Fruit fly (Drosophila melanogaster) whole organism, embryonic: ENCODE results near the gene Arc42.

Experiments used
- Awh ChIP-seq: fragments of 200-800 bp; sonication (Bioruptor generic); IDR thresholded peaks from 2 replicates; pipeline ENCODE4, ENCODE4 v1.3.6; 2022; ENCODE audit warnings: missing biosample characterization, missing genetic modification characterization
- CG11093 ChIP-seq: fragments of 200-800 bp; sonication (Bioruptor generic); IDR thresholded peaks from 3 replicates; pipeline ENCODE4 v1.3.6; 2022; ENCODE audit warnings: missing biosample characterization, missing genetic modification characterization
- CG13624 ChIP-seq: fragments of 200-800 bp; sonication (Bioruptor generic); optimal IDR thresholded peaks from 2 replicates; lab custom pipeline; 2016; ENCODE audit warnings: missing biosample characterization, missing genetic modification characterization
- CG14441 ChIP-seq: fragments of 200-800 bp; sonication (Bioruptor generic); IDR thresholded peaks from 2 replicates; pipeline ENCODE4 v1.3.6; 2022; ENCODE audit warnings: missing biosample characterization, missing genetic modification characterization
- CG14860 ChIP-seq: fragments of 200-800 bp; sonication (Bioruptor generic); IDR thresholded peaks from 3 replicates; pipeline ENCODE4 v1.3.6; 2022; ENCODE audit warnings: missing biosample characterization, missing genetic modification characterization; ENCODE audit not compliant: partially characterized antibody
- CG15011 ChIP-seq: fragments of 200-800 bp; sonication (Bioruptor generic); optimal IDR thresholded peaks from 3 replicates; lab custom pipeline; 2018; ENCODE audit warnings: missing biosample characterization, mild to moderate bottlenecking, missing genetic modification characterization
- CG1529 ChIP-seq: fragments of 200-800 bp; sonication (Bioruptor generic); optimal IDR thresholded peaks from 3 replicates; lab custom pipeline; 2018; ENCODE audit warnings: missing biosample characterization, missing genetic modification characterization
- CG1602 ChIP-seq: fragments of 200-800 bp; sonication (Bioruptor generic); optimal IDR thresholded peaks from 3 replicates; lab custom pipeline; 2016; ENCODE audit warnings: missing biosample characterization, missing genetic modification characterization
- CG16863 ChIP-seq: fragments of 200-800 bp; sonication (Bioruptor generic); optimal IDR thresholded peaks from 3 replicates; lab custom pipeline; 2016; ENCODE audit warnings: missing biosample characterization, missing genetic modification characterization
- CG1832 ChIP-seq: fragments of 200-800 bp; sonication (Bioruptor generic); optimal IDR thresholded peaks from 2 replicates; lab custom pipeline; 2017; ENCODE audit warnings: missing biosample characterization, mild to moderate bottlenecking, missing genetic modification characterization, inconsistent platforms
- CG18764 ChIP-seq: fragments of 200-800 bp; sonication (Bioruptor generic); optimal IDR thresholded peaks from 3 replicates; lab custom pipeline; 2016; ENCODE audit warnings: missing biosample characterization, missing genetic modification characterization
- CG31224 ChIP-seq: fragments of 200-800 bp; sonication (Bioruptor generic); IDR thresholded peaks from 2 replicates; pipeline ENCODE4 v1.3.6; 2022; ENCODE audit warnings: missing biosample characterization, missing genetic modification characterization
- CG3407 ChIP-seq: fragments of 200-800 bp; sonication (Bioruptor generic); optimal IDR thresholded peaks from 2 replicates; lab custom pipeline; 2018; ENCODE audit warnings: missing biosample characterization, mild to moderate bottlenecking, missing genetic modification characterization
- CG34376 ChIP-seq: fragments of 200-800 bp; sonication (Bioruptor generic); optimal IDR thresholded peaks from 2 replicates; lab custom pipeline; 2018; ENCODE audit warnings: missing biosample characterization, mild to moderate bottlenecking, missing genetic modification characterization
- CG4282 ChIP-seq: fragments of 200-800 bp; sonication (Bioruptor generic); optimal IDR thresholded peaks from 2 replicates; lab custom pipeline; 2016; ENCODE audit warnings: missing biosample characterization, missing genetic modification characterization
- CG4707 ChIP-seq: fragments of 200-800 bp; sonication (Bioruptor generic); optimal IDR thresholded peaks from 2 replicates; lab custom pipeline; 2018; ENCODE audit warnings: missing biosample characterization, mild to moderate bottlenecking, missing genetic modification characterization, moderate library complexity
- CG4854 ChIP-seq: fragments of 200-800 bp; sonication (Bioruptor generic); optimal IDR thresholded peaks from 2 replicates; lab custom pipeline; 2016; ENCODE audit warnings: missing biosample characterization, missing genetic modification characterization, inconsistent platforms
- CG6683 ChIP-seq: fragments of 200-800 bp; sonication (Bioruptor generic); optimal IDR thresholded peaks from 2 replicates; lab custom pipeline; 2017; ENCODE audit warnings: missing biosample characterization, mild to moderate bottlenecking, missing genetic modification characterization, missing genetic modification reagents
- CG6813 ChIP-seq: fragments of 200-800 bp; sonication (Bioruptor generic); optimal IDR thresholded peaks from 2 replicates; lab custom pipeline; 2017; ENCODE audit warnings: missing biosample characterization, missing genetic modification characterization, mild to moderate bottlenecking, moderate library complexity, missing genetic modification reagents
- CG7745 ChIP-seq: fragments of 200-800 bp; sonication (Bioruptor generic); optimal IDR thresholded peaks from 2 replicates; lab custom pipeline; 2018; ENCODE audit warnings: missing biosample characterization, mild to moderate bottlenecking, missing genetic modification characterization, moderate library complexity
- CG9215 ChIP-seq: fragments of 200-800 bp; sonication (Bioruptor generic); IDR thresholded peaks from 2 replicates; pipeline ENCODE4 v1.3.6; 2022; ENCODE audit warnings: missing biosample characterization, missing genetic modification characterization
- CG9817 ChIP-seq: fragments of 200-800 bp; sonication (Bioruptor generic); optimal IDR thresholded peaks from 2 replicates; lab custom pipeline; 2018; ENCODE audit warnings: missing biosample characterization, mild to moderate bottlenecking, missing genetic modification characterization, moderate library complexity
- CkIIα-i1 ChIP-seq: fragments of 200-800 bp; sonication (Bioruptor generic); IDR thresholded peaks from 2 replicates; pipeline ENCODE4 v1.3.6; 2022; ENCODE audit warnings: missing biosample characterization, missing genetic modification characterization
- Dfd ChIP-seq, 2 experiments: fragments of >200 bp; optimal IDR thresholded peaks; 2 replicates each; lab custom pipeline; 2017; ENCODE audit warnings: missing biosample characterization in 2 of 2, missing genetic modification characterization in 2 of 2
- Ets65A ChIP-seq: fragments of 200-800 bp; sonication (Bioruptor generic); peaks from one replicate; lab custom pipeline; 2016; ENCODE audit warnings: missing biosample characterization, missing genetic modification characterization
- HHEX ChIP-seq: fragments of 200-800 bp; sonication (Bioruptor generic); optimal IDR thresholded peaks from 3 replicates; lab custom pipeline; 2017; ENCODE audit warnings: missing biosample characterization, mild to moderate bottlenecking, missing genetic modification characterization, missing genetic modification reagents
- HLHmδ ChIP-seq: fragments of 200-800 bp; sonication (Bioruptor generic); optimal IDR thresholded peaks from 2 replicates; lab custom pipeline; 2018; ENCODE audit warnings: missing biosample characterization, mild to moderate bottlenecking, missing genetic modification characterization, moderate library complexity
- Hand ChIP-seq: fragments of 200-800 bp; sonication (Bioruptor generic); optimal IDR thresholded peaks from 2 replicates; lab custom pipeline; 2017; ENCODE audit warnings: mild to moderate bottlenecking, missing biosample characterization, missing genetic modification reagents, missing genetic modification characterization
- Hmr ChIP-seq: fragments of 200-800 bp; sonication (Bioruptor generic); optimal IDR thresholded peaks from 3 replicates; lab custom pipeline; 2017; ENCODE audit warnings: mild to moderate bottlenecking, missing biosample characterization, missing genetic modification reagents, missing genetic modification characterization
- Max ChIP-seq: fragments of 200-800 bp; sonication (Bioruptor generic); optimal IDR thresholded peaks from 2 replicates; lab custom pipeline; 2016; ENCODE audit warnings: missing biosample characterization, mild to moderate bottlenecking, missing genetic modification characterization
- NK7.1 ChIP-seq: fragments of 200-800 bp; sonication (Bioruptor generic); optimal IDR thresholded peaks from 3 replicates; lab custom pipeline; 2016; ENCODE audit warnings: missing biosample characterization, missing genetic modification characterization
- Sin3A ChIP-seq: fragments of >200 bp; optimal IDR thresholded peaks from 2 replicates; lab custom pipeline; 2018
- Six4 ChIP-seq: fragments of 200-800 bp; sonication (Bioruptor generic); optimal IDR thresholded peaks from 2 replicates; lab custom pipeline; 2016; ENCODE audit warnings: missing biosample characterization, missing genetic modification characterization
- danr ChIP-seq: fragments of 200-800 bp; sonication (Bioruptor generic); IDR thresholded peaks from 2 replicates; pipeline ENCODE4 v1.3.6; 2022; ENCODE audit warnings: missing biosample characterization, missing genetic modification characterization
- disco-r ChIP-seq: fragments of 200-800 bp; sonication (Bioruptor generic); optimal IDR thresholded peaks from 2 replicates; lab custom pipeline; 2016; ENCODE audit warnings: missing biosample characterization, missing genetic modification characterization
- esg ChIP-seq: fragments of 200-800 bp; sonication (Bioruptor generic); conservative IDR thresholded peaks from 2 replicates; pipeline ENCODE4 v1.3.6; 2022; ENCODE audit warnings: missing biosample characterization, missing genetic modification characterization
- ind ChIP-seq: fragments of 200-800 bp; sonication (Bioruptor generic); optimal IDR thresholded peaks from 3 replicates; lab custom pipeline; 2016; ENCODE audit warnings: missing biosample characterization, missing genetic modification characterization
- kay ChIP-seq: fragments of 200-800 bp; sonication (Bioruptor generic); optimal IDR thresholded peaks from 2 replicates; lab custom pipeline; 2016; ENCODE audit warnings: missing biosample characterization, missing genetic modification characterization
- lmd ChIP-seq: fragments of 200-800 bp; sonication (Bioruptor generic); IDR thresholded peaks from 2 replicates; pipeline ENCODE4 v1.3.6; 2022; ENCODE audit warnings: missing biosample characterization, missing genetic modification characterization
- maf-S ChIP-seq: fragments of 200-800 bp; sonication (Bioruptor generic); optimal IDR thresholded peaks from 2 replicates; lab custom pipeline; 2016; ENCODE audit warnings: missing biosample characterization, missing genetic modification characterization
- nerfin-2 ChIP-seq: fragments of 200-800 bp; sonication (Bioruptor generic); IDR thresholded peaks from 2 replicates; pipeline ENCODE4 v1.3.6; 2022; ENCODE audit warnings: missing biosample characterization, missing genetic modification characterization; ENCODE audit not compliant: partially characterized antibody
- p53 ChIP-seq: fragments of 200-800 bp; sonication (Bioruptor generic); optimal IDR thresholded peaks from 2 replicates; lab custom pipeline; 2016; ENCODE audit warnings: missing biosample characterization, missing genetic modification characterization
- phol ChIP-seq: fragments of 200-800 bp; sonication (Bioruptor generic); optimal IDR thresholded peaks from 3 replicates; lab custom pipeline; 2018; ENCODE audit warnings: missing biosample characterization, mild to moderate bottlenecking, missing genetic modification characterization, moderate library complexity
- pita ChIP-seq: fragments of 200-800 bp; sonication (Bioruptor generic); optimal IDR thresholded peaks from 2 replicates; lab custom pipeline; 2017; ENCODE audit warnings: missing biosample characterization, mild to moderate bottlenecking, missing genetic modification characterization
- pros ChIP-seq: fragments of 200-800 bp; sonication (Bioruptor generic); optimal IDR thresholded peaks from 3 replicates; lab custom pipeline; 2019; ENCODE audit warnings: missing biosample characterization, mild to moderate bottlenecking, missing genetic modification characterization, moderate library complexity
- slp2 ChIP-seq: fragments of 200-800 bp; sonication (Bioruptor generic); optimal IDR thresholded peaks from 2 replicates; lab custom pipeline; 2016; ENCODE audit warnings: missing biosample characterization, missing genetic modification characterization
- tgo ChIP-seq: fragments of 200-800 bp; sonication (Bioruptor generic); IDR thresholded peaks from 3 replicates; pipeline ENCODE4 v1.3.6; 2022; ENCODE audit warnings: missing biosample characterization, missing genetic modification characterization
- tll ChIP-seq, 2 experiments: fragments of 200-800 bp in 1 of 2; fragments of >200 bp in 1 of 2; sonication (Bioruptor generic) in 1 of 2; optimal IDR thresholded peaks; 2 replicates each; lab custom pipeline; 2017 to 2019; ENCODE audit warnings: missing biosample characterization in 2 of 2, missing genetic modification characterization in 2 of 2, mild to moderate bottlenecking in 1 of 2, moderate library complexity in 1 of 2
- vvl ChIP-seq: fragments of 200-800 bp; sonication (Bioruptor generic); IDR thresholded peaks from 2 replicates; pipeline ENCODE4 v1.3.6; 2022; ENCODE audit warnings: missing biosample characterization, missing genetic modification characterization
- yki ChIP-seq: fragments of >200 bp; optimal IDR thresholded peaks from 3 replicates; lab custom pipeline; 2018
- z ChIP-seq: fragments of 200-800 bp; sonication (Bioruptor generic); IDR thresholded peaks from 3 replicates; pipeline ENCODE4 v1.3.6; 2022; ENCODE audit warnings: missing biosample characterization, missing genetic modification characterization
- zf30C ChIP-seq: fragments of 200-800 bp; sonication (Bioruptor generic); optimal IDR thresholded peaks from 3 replicates; lab custom pipeline; 2018; ENCODE audit warnings: missing biosample characterization, mild to moderate bottlenecking, missing genetic modification characterization

Arc42 gene

dm6 chr3R:19892046-19892445, 14.5 kb downstream of the Arc42 start (continued):
- TF ChIP-seq CG6683 (peak; percentile 11), Dfd (GFP tag; optimal IDR thresholded peaks at IDR 0.05; lab: Kevin White, UChicago) (no peak), CG18764 (GFP tag; lab: Kevin White, UChicago) (peak; percentile 49), esg (peak; percentile 73), CG3407 (GFP tag; lab: Kevin White, UChicago) (peak; percentile 17), Six4 (GFP tag; lab: Kevin White, UChicago) (peak; percentile 72), disco-r (peak; percentile 30), phol (tag; lab: Kevin White, UChicago) (peak; percentile 76), pita (GFP tag; lab: Kevin White, UChicago) (no peak), pros (GFP tag; lab: Kevin White, UChicago) (no peak), z (no peak), Sin3A (lab: Kevin White, UChicago) (no peak), p53 (GFP tag; lab: Kevin White, UChicago) (peak; percentile 15), tll (GFP tag; optimal IDR thresholded peaks at IDR 0.05; lab: Kevin White, UChicago) (peak in 1 of 2 experiments; percentile 27), Max (GFP tag; lab: Kevin White, UChicago) (peak; percentile 31), lmd (GFP tag; lab: Robert Waterston, UW) (peak; percentile 83), CG15011 (GFP tag; lab: Kevin White, UChicago) (peak; percentile 43), CG9215 (peak; percentile 69), Hmr (GFP tag; lab: Kevin White, UChicago) (no peak), CG13624 (GFP tag; lab: Kevin White, UChicago) (peak; percentile 49), CG9817 (peak; percentile 72), CG1832 (no peak), CG4282 (GFP tag; lab: Kevin White, UChicago) (peak; percentile 49), CG4854 (GFP tag; lab: Kevin White, UChicago) (peak; percentile 38), CG16863 (peak; percentile 66), zf30C (no peak), tgo (GFP tag; lab: Robert Waterston, UW) (peak; percentile 64), CG1602 (GFP tag; lab: Kevin White, UChicago) (peak; percentile 45), CG7745 (tag; lab: Kevin White, UChicago) (no peak), HLHmδ (no peak), CG31224 (0 out of 2 replicates have a peak, but pooled peaks have one; percentile 33), CG34376 (peak; percentile 20), maf-S (GFP tag; lab: Kevin White, UChicago) (peak; percentile 36), ind (peak; percentile 80), CG1529 (GFP tag; lab: Kevin White, UChicago) (peak; percentile 7), nerfin-2 (no peak), slp2 (GFP tag; lab: Kevin White, UChicago) (peak; percentile 33), CG14860 (GFP tag; lab: Robert Waterston, UW) (peak; percentile 47; the same call in 1 of the 3 replicates), CG4707 (GFP tag; lab: Kevin White, UChicago) (peak; percentile 46), Ets65A (peak; percentile 98), yki (no peak), kay (peak; percentile 17), danr (no peak), HHEX (GFP tag; lab: Kevin White, UChicago) (peak; percentile 77), Awh (GFP tag; lab: Robert Waterston, UW) (0 out of 2 replicates have a peak, but pooled peaks have one; percentile 30), vvl (peak; percentile 85), CG6813 (GFP tag; lab: Kevin White, UChicago) (peak; percentile 68), CG14441 (GFP tag; lab: Robert Waterston, UW) (peak; percentile 87), Hand (GFP tag; lab: Kevin White, UChicago) (no peak), CkIIα-i1 (GFP tag; lab: Robert Waterston, UW) (no peak), CG11093 (GFP tag; lab: Robert Waterston, UW) (peak; percentile 57; the same call in 2 of the 3 replicates), NK7.1 (GFP tag; lab: Kevin White, UChicago) (no peak)
